Fruit fly (Drosophila melanogaster): ENCODE results near the gene CG5890.

CG5890 gene

dm6 chr3R:25880198-25880970 is 24.4 kb downstream of the CG5890 start (continued):
- TF ChIP-seq MTF-1 (GFP tag; optimal IDR thresholded peaks at IDR 0.05; ENCODE audit: borderline replicate concordance) = peak; percentile 16
- TF ChIP-seq slp2 (GFP tag; optimal IDR thresholded peaks at IDR 0.05) = no peak
- no peak for TF ChIP-seq CG9215 (GFP tag; IDR thresholded peaks at IDR 0.05)
- peak; percentile 75 for TF ChIP-seq CG2712 (tag; optimal IDR thresholded peaks at IDR 0.05)
- TF ChIP-seq row (GFP tag; IDR thresholded peaks at IDR 0.05) = peak; percentile 71
- peak; percentile 10 for TF ChIP-seq CG15514 (GFP tag; optimal IDR thresholded peaks at IDR 0.05)
- TF ChIP-seq ttk (GFP tag; IDR thresholded peaks at IDR 0.05) = 0 out of 2 replicates have a peak, but pooled peaks have one; percentile 5
- peak; percentile 49; the same call in 1 of the 3 replicates for TF ChIP-seq dysf (GFP tag; IDR thresholded peaks at IDR 0.05)
- peak; percentile 21 for TF ChIP-seq ATbp (GFP tag; optimal IDR thresholded peaks at IDR 0.05)
- no peak for TF ChIP-seq sna (GFP tag; IDR thresholded peaks at IDR 0.05; ENCODE audit: partially characterized antibody)
- TF ChIP-seq chn (GFP tag; optimal IDR thresholded peaks at IDR 0.05) = peak; percentile 28
- peak; percentile 8 for TF ChIP-seq Deaf1 (tag; optimal IDR thresholded peaks at IDR 0.05)
- TF ChIP-seq Dp (GFP tag; optimal IDR thresholded peaks at IDR 0.05) = no peak
- TF ChIP-seq Ada2b (GFP tag; IDR thresholded peaks at IDR 0.05) = 0 out of 2 replicates have a peak, but pooled peaks have one; percentile 13
- TF ChIP-seq inv (GFP tag; IDR thresholded peaks at IDR 0.05; ENCODE audit: partially characterized antibody) = no peak
- TF ChIP-seq bsh (GFP tag; optimal IDR thresholded peaks at IDR 0.05) = peak in 1 of 2 experiments; percentile 64
- TF ChIP-seq HmgZ (tag; optimal IDR thresholded peaks at IDR 0.05) = no peak
- TF ChIP-seq Hr51 (GFP tag; optimal IDR thresholded peaks at IDR 0.05) = peak in 1 of 2 experiments; percentile 64
- TF ChIP-seq fd64A (GFP tag; optimal IDR thresholded peaks at IDR 0.05) = no peak
- peak; percentile 82 for TF ChIP-seq Med (GFP tag)
- TF ChIP-seq CG11695 (GFP tag; IDR thresholded peaks at IDR 0.05) = 0 out of 3 replicates have a peak, but pooled peaks have one; percentile 41
- peak; percentile 39 for TF ChIP-seq CG13775 (GFP tag; optimal IDR thresholded peaks at IDR 0.05)
- peak; percentile 33 for TF ChIP-seq BtbVII (GFP tag; optimal IDR thresholded peaks at IDR 0.05)
- no peak for TF ChIP-seq CG32772 (GFP tag; IDR thresholded peaks at IDR 0.05)
- peak; percentile 4 for TF ChIP-seq CG18476 (GFP tag; optimal IDR thresholded peaks at IDR 0.05)
- TF ChIP-seq bcd (GFP tag; optimal IDR thresholded peaks at IDR 0.05) = peak; percentile 37
- TF ChIP-seq prd (optimal IDR thresholded peaks at IDR 0.05) = no peak
- peak; percentile 49; the same call in 1 of the 3 replicates for TF ChIP-seq prd (GFP tag; IDR thresholded peaks at IDR 0.05)
- peak; percentile 64 for TF ChIP-seq CG14710 (tag; optimal IDR thresholded peaks at IDR 0.05)
- TF ChIP-seq ci (GFP tag; IDR thresholded peaks at IDR 0.05) = peak; percentile 68
- TF ChIP-seq CG16863 (GFP tag; optimal IDR thresholded peaks at IDR 0.05) = peak; percentile 14
- peak; percentile 13 for TF ChIP-seq yki (optimal IDR thresholded peaks at IDR 0.05)
- peak; percentile 15 for TF ChIP-seq Jarid2 (GFP tag; optimal IDR thresholded peaks at IDR 0.05)
- TF ChIP-seq lbe (GFP tag; optimal IDR thresholded peaks at IDR 0.05) = no peak
- no peak for TF ChIP-seq Dll (GFP tag; IDR thresholded peaks at IDR 0.05; ENCODE audit: partially characterized antibody)
- TF ChIP-seq CG11504 (tag; optimal IDR thresholded peaks at IDR 0.05) = peak; percentile 70
- peak; percentile 16 for TF ChIP-seq HmgD (GFP tag; optimal IDR thresholded peaks at IDR 0.05)
- TF ChIP-seq CG15601 (tag; optimal IDR thresholded peaks at IDR 0.05) = peak; percentile 63
- peak; percentile 35 for TF ChIP-seq CG1233 (GFP tag; optimal IDR thresholded peaks at IDR 0.05)
- TF ChIP-seq Blimp-1 (GFP tag; optimal IDR thresholded peaks at IDR 0.05) = peak; percentile 65
- TF ChIP-seq CG3281 (GFP tag; optimal IDR thresholded peaks at IDR 0.05) = peak; percentile 57
- TF ChIP-seq zfh1 (GFP tag; IDR thresholded peaks at IDR 0.05) = peak; percentile 39; the same call in 1 of the 3 replicates
- TF ChIP-seq HLH4C (GFP tag; IDR thresholded peaks at IDR 0.05; ENCODE audit: partially characterized antibody) = no peak
- TF ChIP-seq CG7556 (GFP tag; optimal IDR thresholded peaks at IDR 0.05) = peak; percentile 81
- TF ChIP-seq Nf-YC (tag; optimal IDR thresholded peaks at IDR 0.05) = peak; percentile 1
- TF ChIP-seq CG3407 (GFP tag; optimal IDR thresholded peaks at IDR 0.05) = peak; percentile 8
- TF ChIP-seq caup (GFP tag; optimal IDR thresholded peaks at IDR 0.05; ENCODE audit: severe bottlenecking) = peak; percentile 27
